Worm (Caenorhabditis elegans) whole organism, L4 larva: ENCODE data around the gene C49G7.7.

Source experiments
- Y5F2A.4 ChIP-seq: fragments of 200-800 bp; sonication (Bioruptor generic); optimal IDR thresholded peaks from 2 replicates; lab custom pipeline; 2018; ENCODE audit warnings: mild to moderate bottlenecking, missing genetic modification characterization, missing compliant biosample characterization
- arid-1 ChIP-seq: fragments of 200-800 bp; sonication (Bioruptor generic); conservative IDR thresholded peaks from 2 replicates; pipeline ENCODE4 v1.3.6; 2022; ENCODE audit warnings: missing genetic modification reagents, missing genetic modification characterization, missing compliant biosample characterization
- ceh-20 ChIP-seq: fragments of 200-800 bp; sonication (Bioruptor generic); IDR thresholded peaks from 2 replicates; pipeline ENCODE4 v1.3.6; 2022; ENCODE audit warnings: missing genetic modification reagents, missing genetic modification characterization, missing compliant biosample characterization
- ceh-62 ChIP-seq: sonication (generic microtip); optimal IDR thresholded peaks from 2 replicates; lab custom pipeline; 2017; ENCODE audit warnings: missing biosample characterization, missing genetic modification characterization
- ctbp-1 ChIP-seq: fragments of 200-800 bp; sonication (Bioruptor generic); IDR thresholded peaks from 2 replicates; pipeline ENCODE4 v1.3.6; 2022; ENCODE audit warnings: missing genetic modification reagents, missing genetic modification characterization, missing compliant biosample characterization
- egl-27 ChIP-seq: sonication (generic microtip); optimal IDR thresholded peaks from 3 replicates; lab custom pipeline; 2017; ENCODE audit warnings: missing biosample characterization, missing genetic modification reagents, missing genetic modification characterization
- lim-7 ChIP-seq: fragments of 200-800 bp; sonication (Bioruptor generic); IDR thresholded peaks from 2 replicates; pipeline ENCODE4 v1.3.6; 2022; ENCODE audit warnings: missing genetic modification characterization, missing compliant biosample characterization
- lin-13 ChIP-seq: fragments of 150-350 bp; optimal IDR thresholded peaks from 2 replicates; lab custom pipeline; 2014; ENCODE audit warnings: missing biosample characterization, missing genetic modification reagents, missing genetic modification characterization
- lin-29 ChIP-seq: fragments of 200-800 bp; sonication (Bioruptor generic); IDR thresholded peaks from 2 replicates; pipeline ENCODE4 v1.3.6; 2022; ENCODE audit warnings: missing genetic modification reagents, missing genetic modification characterization, missing compliant biosample characterization
- lin-38 ChIP-seq: fragments of 200-800 bp; sonication (Bioruptor generic); IDR thresholded peaks from 2 replicates; pipeline ENCODE4 v1.3.6; 2022; ENCODE audit warnings: missing genetic modification reagents, missing genetic modification characterization, missing compliant biosample characterization
- mdt-29 ChIP-seq: fragments of 200-800 bp; sonication (Bioruptor generic); IDR thresholded peaks from 2 replicates; pipeline ENCODE4 v1.3.6; 2022; ENCODE audit warnings: missing genetic modification reagents, missing genetic modification characterization, missing compliant biosample characterization
- nhr-102 ChIP-seq: sonication (generic microtip); optimal IDR thresholded peaks from 2 replicates; lab custom pipeline; 2016; ENCODE audit warnings: mild to moderate bottlenecking, missing genetic modification characterization, moderate library complexity, missing compliant biosample characterization
- nhr-41 ChIP-seq: fragments of 200-800 bp; sonication (Bioruptor generic); IDR thresholded peaks from 2 replicates; pipeline ENCODE4 v1.3.6; 2022; ENCODE audit warnings: missing genetic modification reagents, missing genetic modification characterization, missing compliant biosample characterization
- php-3 ChIP-seq: fragments of 200-800 bp; sonication (Bioruptor generic); IDR thresholded peaks from 2 replicates; pipeline ENCODE4 v1.3.6; 2022; ENCODE audit warnings: missing genetic modification reagents, missing genetic modification characterization, missing compliant biosample characterization
- saeg-2 ChIP-seq: fragments of 200-800 bp; sonication (Bioruptor generic); IDR thresholded peaks from 2 replicates; pipeline ENCODE4 v1.3.6; 2022; ENCODE audit warnings: missing genetic modification reagents, missing genetic modification characterization, missing compliant biosample characterization
- skn-1 ChIP-seq: fragments of 150-350 bp; optimal IDR thresholded peaks from 2 replicates; lab custom pipeline; 2014; ENCODE audit warnings: missing biosample characterization, missing genetic modification characterization
- unc-39 ChIP-seq: sonication (generic microtip); optimal IDR thresholded peaks from 2 replicates; lab custom pipeline; 2017; ENCODE audit warnings: missing biosample characterization, missing genetic modification characterization
- unc-62 ChIP-seq, 3 experiments: fragments of 150-350 bp in 1 of 3; sonication (generic microtip); optimal IDR thresholded peaks in 2 of 3; peaks in 1 of 3; 1 replicate in 1 of 3; 2 replicates in 2 of 3; lab custom pipeline; 2014 to 2017; ENCODE audit warnings: missing biosample characterization in 3 of 3, missing genetic modification characterization in 3 of 3, missing genetic modification reagents in 3 of 3, missing genotype in 1 of 3
- vab-7 ChIP-seq: fragments of 200-800 bp; sonication (Bioruptor generic); IDR thresholded peaks from 2 replicates; pipeline ENCODE4 v1.3.6; 2022; ENCODE audit warnings: missing genetic modification reagents, missing genetic modification characterization, missing compliant biosample characterization
- ztf-11 ChIP-seq: fragments of 150-350 bp; optimal IDR thresholded peaks from 2 replicates; lab custom pipeline; 2014; ENCODE audit warnings: missing biosample characterization, missing genetic modification characterization

C49G7.7 gene

ce11 chrV:4067876-4068275 is 33.6 kb downstream of the C49G7.7 start:
- peak; percentile 83 for TF ChIP-seq lin-38 (GFP tag; lab: Robert Waterston, UW)

DNA sequence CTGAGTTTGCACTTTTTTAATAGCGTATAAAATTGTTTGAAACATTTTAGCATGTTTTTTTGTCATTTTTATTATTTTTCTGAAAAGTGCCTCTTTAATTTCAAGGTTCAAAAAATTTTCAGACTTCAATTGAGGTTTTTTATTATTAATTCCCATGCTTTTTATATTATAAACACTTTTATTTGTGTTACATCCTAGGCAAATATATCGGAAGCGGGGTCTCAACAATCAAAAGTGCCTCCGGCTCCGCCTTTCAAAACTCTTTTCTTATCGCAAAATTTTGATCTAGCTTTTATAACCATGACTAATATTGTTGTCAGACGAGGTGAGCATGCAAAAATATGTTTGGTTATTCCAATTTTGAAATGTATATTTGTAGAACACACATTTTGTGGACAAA is 39.2 kb downstream of the C49G7.7 start, which contains the start of gene otpl-2:
TSS of gene otpl-2 (plus strand) at position 301 of the 400 bp plus-strand sequence.
- TF ChIP-seq lin-29, result no peak
- no peak for TF ChIP-seq lim-7 (GFP tag; lab: Robert Waterston, UW)
- no peak for TF ChIP-seq php-3 (GFP tag; lab: Robert Waterston, UW)
- no peak for TF ChIP-seq ceh-20
- no peak for TF ChIP-seq lin-13 (GFP tag; lab: Kevin White, UChicago)
- no peak for TF ChIP-seq nhr-102 (tag; lab: Kevin White, UChicago)
- no peak for TF ChIP-seq arid-1 (GFP tag; lab: Robert Waterston, UW)
- no peak for TF ChIP-seq vab-7 (GFP tag; lab: Robert Waterston, UW)
- TF ChIP-seq mdt-29 (GFP tag; lab: Robert Waterston, UW), result no peak
- no peak for TF ChIP-seq Y5F2A.4

DNA sequence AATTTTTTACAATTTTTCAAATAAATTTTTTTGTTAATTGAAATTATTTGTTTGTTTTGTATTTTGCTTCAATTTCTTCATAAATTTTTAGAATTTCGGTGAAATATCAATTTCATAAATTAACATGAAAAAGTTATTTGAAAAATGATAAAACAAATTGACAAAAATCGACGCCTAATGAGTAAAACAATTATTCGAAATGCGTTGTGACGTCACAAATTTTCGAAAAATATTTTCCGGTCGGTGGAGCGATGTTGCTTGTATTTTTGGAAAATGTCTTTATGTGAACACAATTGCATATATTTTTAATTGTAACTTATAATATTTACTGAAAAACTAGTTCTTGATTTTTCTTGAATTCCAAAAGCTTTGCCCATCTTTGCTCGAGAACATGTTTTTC is 46.3 kb downstream of the C49G7.7 start:
- TF ChIP-seq unc-62 (GFP tag; optimal IDR thresholded peaks at IDR 0.05 in 1 of 2; lab: Kevin White, UChicago) (peak in 1 of 2 experiments; percentile 93), unc-62 (tag; optimal IDR thresholded peaks at IDR 0.05; lab: Kevin White, UChicago) (no peak), vab-7 (GFP tag; lab: Robert Waterston, UW) (no peak), ceh-62 (no peak)

DNA sequence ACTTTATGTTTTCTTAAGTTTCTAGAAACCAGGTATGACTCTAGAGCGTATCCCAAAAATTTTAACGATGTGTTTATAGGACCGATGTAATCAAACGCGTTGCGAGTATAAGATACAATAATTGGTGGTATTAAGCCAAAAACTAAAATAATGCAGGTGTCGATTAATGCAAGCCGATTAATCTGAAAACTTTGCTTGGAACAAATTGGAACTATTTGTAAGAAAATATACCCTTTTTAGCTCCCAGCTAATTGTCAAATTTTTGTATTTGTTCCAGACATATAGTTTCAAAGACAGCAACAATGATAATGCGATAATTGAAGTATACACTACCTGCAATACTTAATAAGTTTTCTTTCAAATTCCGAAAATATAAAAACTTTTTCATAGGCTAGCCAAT is 47.0 kb downstream of the C49G7.7 start, which contains the start of gene srh-211:
TSS of gene srh-211 (minus strand) at position 101 of the 400 bp plus-strand sequence.
- no peak for TF ChIP-seq egl-27 (tag; lab: Kevin White, UChicago)
- TF ChIP-seq nhr-41, result no peak
- TF ChIP-seq saeg-2 (GFP tag; lab: Robert Waterston, UW), result no peak
- TF ChIP-seq ctbp-1, result no peak
- no peak for TF ChIP-seq ztf-11
- no peak for TF ChIP-seq skn-1 (tag; lab: Kevin White, UChicago)
- TF ChIP-seq, all 104 proteins: peak for 0

DNA sequence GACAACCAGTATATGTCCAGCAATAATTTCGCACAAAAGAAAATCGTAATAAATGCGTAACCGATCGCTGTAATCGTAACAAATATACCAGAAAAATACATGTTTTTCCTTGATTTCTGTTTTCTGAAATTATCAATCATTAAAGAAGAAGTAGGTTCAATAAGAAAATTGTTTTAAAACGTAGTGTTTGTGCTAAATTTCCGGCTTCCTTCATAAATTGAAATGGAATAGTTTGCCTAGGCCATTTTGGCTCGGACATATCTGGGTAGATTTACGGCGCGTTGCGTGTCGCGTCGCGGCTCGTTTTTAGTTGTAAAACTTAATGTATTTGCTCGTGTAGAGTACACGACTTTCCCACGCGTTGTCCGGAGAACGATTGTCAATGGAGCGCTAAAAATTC is 48.7 kb downstream of the C49G7.7 start, which contains the start of gene F38H12.5:
TSS of gene F38H12.5 (minus strand) at position 101 of the 400 bp plus-strand sequence.
- TF ChIP-seq unc-39 (tag; lab: Kevin White, UChicago), result no peak
- peak in 1 of 2 experiments; percentile 8 for TF ChIP-seq unc-62 (GFP tag; optimal IDR thresholded peaks at IDR 0.05 in 1 of 2; lab: Kevin White, UChicago)
- TF ChIP-seq unc-62 (tag; optimal IDR thresholded peaks at IDR 0.05; lab: Kevin White, UChicago), result no peak
